Worm (Caenorhabditis elegans): ENCODE measurements around the gene C25D7.9.

Gene C25D7.9

DNA sequence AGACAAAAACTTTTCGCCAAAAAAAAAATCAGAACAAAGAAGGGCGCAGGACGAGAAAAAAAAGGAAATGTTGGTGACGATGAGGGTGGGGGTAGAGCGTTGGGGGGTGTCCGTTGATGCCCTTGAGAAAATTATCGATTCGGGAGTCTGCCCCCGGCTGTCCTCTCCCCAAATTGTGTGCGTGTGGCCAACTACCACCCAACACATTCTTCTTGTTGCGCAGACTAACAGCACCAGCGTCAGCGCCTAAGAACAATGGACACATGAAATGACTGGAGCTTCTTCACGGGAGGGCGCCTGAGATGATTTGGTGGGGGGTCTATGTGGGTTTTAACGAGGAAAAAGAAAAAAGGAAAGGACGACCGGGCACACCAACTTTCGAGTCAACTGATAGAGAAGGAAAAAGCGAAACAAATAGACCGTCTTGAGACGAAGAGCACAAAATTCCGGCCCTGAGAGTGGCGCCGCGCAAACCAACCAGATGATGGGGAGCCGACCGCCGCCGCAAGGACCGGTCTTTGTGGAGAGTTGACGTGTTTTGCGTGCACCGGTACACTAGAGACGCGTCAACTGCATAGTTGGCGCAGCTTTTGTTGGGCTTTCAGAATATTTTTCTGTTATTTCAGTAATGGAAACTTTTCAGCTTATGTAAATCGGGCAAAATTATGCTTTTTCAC, at the start of gene C25D7.9:
C25D7.9 (plus strand) TSS at position 68 of the 677 bp plus-strand sequence.
- TF ChIP-seq ham-2 (GFP tag; optimal IDR thresholded peaks at IDR 0.05) (no peak), unc-39 (tag; optimal IDR thresholded peaks at IDR 0.05) (no peak), ces-1 (GFP tag; optimal IDR thresholded peaks at IDR 0.05) (peak; percentile 8), mls-2 (tag; optimal IDR thresholded peaks at IDR 0.05) (peak; percentile 51), sptf-1 (tag; optimal IDR thresholded peaks at IDR 0.05) (peak; percentile 24), drap-1 (GFP tag; optimal IDR thresholded peaks at IDR 0.05) (peak; percentile 55), sem-2 (GFP tag; optimal IDR thresholded peaks at IDR 0.05) (no peak), nhr-2 (tag; optimal IDR thresholded peaks at IDR 0.05) (peak; percentile 77), mep-1 (tag; optimal IDR thresholded peaks at IDR 0.05) (peak; percentile 13), ceh-39 (tag; optimal IDR thresholded peaks at IDR 0.05) (peak; percentile 20)

DNA sequence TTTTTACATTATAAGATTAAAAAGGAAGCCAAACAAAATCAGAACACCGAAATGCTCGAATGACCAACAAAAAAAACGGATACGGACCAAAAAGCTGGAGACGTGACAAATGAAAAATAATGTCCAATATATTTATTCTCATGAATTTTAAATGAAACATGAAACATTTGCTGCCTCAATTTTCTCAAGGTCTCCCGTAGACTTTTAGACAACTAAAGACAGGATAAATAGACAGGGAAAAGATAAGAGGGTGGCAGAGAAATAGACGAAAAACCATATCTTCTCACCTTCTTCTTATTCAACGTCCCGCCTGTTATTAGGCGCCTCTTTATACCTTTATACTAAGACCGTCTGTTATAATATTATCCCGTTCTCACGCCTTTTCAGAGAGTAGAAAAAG, 49.1 kb upstream of the C25D7.9 start:
- TF ChIP-seq bed-3 (GFP tag; optimal IDR thresholded peaks at IDR 0.05), result no peak
- peak; percentile 6 for TF ChIP-seq unc-120 (tag; optimal IDR thresholded peaks at IDR 0.05; ENCODE audit: poor library complexity, severe bottlenecking)

DNA sequence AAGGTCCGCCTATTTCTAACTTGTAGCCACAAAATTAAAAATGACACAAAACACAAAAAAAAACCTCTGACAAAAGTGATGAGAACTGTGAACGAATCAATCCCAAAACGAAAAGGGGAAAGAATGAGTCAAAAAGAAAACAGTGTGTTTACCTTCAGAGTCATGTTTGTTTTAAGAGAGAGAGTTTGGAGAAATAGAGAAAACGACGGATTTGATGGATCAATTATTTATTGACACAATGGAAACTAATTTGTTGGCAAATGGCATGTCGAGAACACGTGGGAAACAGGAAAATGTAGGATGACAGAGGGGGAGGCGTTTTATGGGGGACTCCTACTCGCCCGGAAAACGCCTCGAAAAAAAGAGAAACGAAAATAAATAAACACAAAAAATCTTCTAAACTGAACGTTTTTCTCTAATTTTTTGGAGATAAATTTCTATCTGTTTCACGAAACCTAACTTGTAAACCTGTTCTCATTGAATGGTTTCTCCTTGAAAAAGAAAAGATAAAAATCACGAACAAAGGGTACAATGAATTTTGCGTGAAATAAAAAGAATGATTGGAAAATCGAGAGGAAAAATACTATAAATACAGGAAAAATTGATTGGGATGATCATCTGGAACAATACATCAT, 48.0 kb upstream of the C25D7.9 start:
- TF ChIP-seq elt-3 (tag; optimal IDR thresholded peaks at IDR 0.05), result no peak
- TF ChIP-seq flh-1 (GFP tag; optimal IDR thresholded peaks at IDR 0.05), result no peak
- no peak for TF ChIP-seq nhr-2 (tag; optimal IDR thresholded peaks at IDR 0.05)
- TF ChIP-seq zip-8 (tag; optimal IDR thresholded peaks at IDR 0.05), result no peak
- no peak for TF ChIP-seq pha-4 (tag; optimal IDR thresholded peaks at IDR 0.05)
- no peak for TF ChIP-seq ceh-43 (GFP tag; optimal IDR thresholded peaks at IDR 0.05)
- no peak for TF ChIP-seq hlh-1 (tag; optimal IDR thresholded peaks at IDR 0.05)
- no peak for TF ChIP-seq mls-2 (tag; optimal IDR thresholded peaks at IDR 0.05)
- TF ChIP-seq nhr-237 (tag; optimal IDR thresholded peaks at IDR 0.05), result no peak
- no peak for TF ChIP-seq ceh-39 (tag; optimal IDR thresholded peaks at IDR 0.05)
- no peak for TF ChIP-seq lin-13 (tag; optimal IDR thresholded peaks at IDR 0.05)
- TF ChIP-seq unc-120 (tag; optimal IDR thresholded peaks at IDR 0.05; ENCODE audit: poor library complexity, severe bottlenecking), result no peak
- TF ChIP-seq lin-32 (GFP tag; optimal IDR thresholded peaks at IDR 0.05), result no peak
- no peak for TF ChIP-seq cnd-1 (tag; optimal IDR thresholded peaks at IDR 0.05)
- TF ChIP-seq nhr-28 (tag; optimal IDR thresholded peaks at IDR 0.05), result no peak
- TF ChIP-seq ces-1 (GFP tag; optimal IDR thresholded peaks at IDR 0.05), result no peak
- no peak for TF ChIP-seq bed-3 (GFP tag; optimal IDR thresholded peaks at IDR 0.05)

DNA sequence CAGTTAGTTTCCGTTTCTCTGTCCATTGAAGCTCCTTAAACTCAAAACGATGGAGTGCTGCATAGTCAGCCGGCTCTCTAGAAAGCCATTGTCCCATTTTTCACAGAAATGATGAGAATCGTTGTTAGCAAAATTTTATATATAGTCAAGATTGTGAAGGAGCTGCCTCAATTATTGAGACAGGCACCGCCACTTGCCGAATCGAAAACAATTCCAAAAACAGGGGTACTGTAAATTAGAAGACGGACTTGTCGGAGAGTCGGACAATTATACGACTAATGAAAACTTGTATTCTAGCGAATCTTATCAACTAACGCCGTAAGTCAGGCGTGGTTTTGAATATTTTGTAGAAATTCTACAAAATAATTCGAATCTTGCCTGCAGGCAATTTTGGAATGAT, 44.7 kb upstream of the C25D7.9 start, which contains the start of gene F14H8.2:
F14H8.2 (minus strand) TSS at position 101 of the 400 bp plus-strand sequence.
- TF ChIP-seq nhr-76 (tag; optimal IDR thresholded peaks at IDR 0.05), result no peak
- no peak for TF ChIP-seq elt-1 (tag; optimal IDR thresholded peaks at IDR 0.05; ENCODE audit: borderline replicate concordance, insufficient read depth)
- no peak for TF ChIP-seq tbx-8 (GFP tag; optimal IDR thresholded peaks at IDR 0.05)
- TF ChIP-seq cnd-1 (tag; optimal IDR thresholded peaks at IDR 0.05), result no peak
- TF ChIP-seq mep-1 (tag; optimal IDR thresholded peaks at IDR 0.05), result no peak
- TF ChIP-seq nhr-12 (tag; optimal IDR thresholded peaks at IDR 0.05), result no peak
- TF ChIP-seq ces-1 (GFP tag; optimal IDR thresholded peaks at IDR 0.05), result no peak
- no peak for TF ChIP-seq mab-5 (tag; optimal IDR thresholded peaks at IDR 0.05)
- TF ChIP-seq zip-8 (tag; optimal IDR thresholded peaks at IDR 0.05), result no peak
- no peak for TF ChIP-seq pha-4 (tag; optimal IDR thresholded peaks at IDR 0.05)

DNA sequence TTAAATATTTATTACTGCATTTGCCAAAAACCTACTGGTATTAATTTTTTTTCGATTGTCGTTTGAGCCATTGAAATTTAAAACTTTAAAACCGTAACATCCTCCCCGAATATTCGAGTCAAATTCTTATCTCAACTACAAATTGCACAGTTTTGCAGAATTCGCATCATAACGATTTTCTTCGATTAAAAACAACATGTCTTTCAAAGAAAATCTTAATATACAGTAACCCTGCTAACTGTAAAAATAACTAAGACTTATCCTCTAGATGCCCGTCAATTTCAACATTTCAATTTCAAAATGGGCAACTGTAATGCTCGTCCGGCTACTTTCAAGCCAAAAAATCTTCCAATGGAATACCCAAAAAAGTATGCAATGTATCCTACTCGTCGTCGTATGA, 44.2 kb upstream of the C25D7.9 start, which contains the start of gene F14H8.5:
F14H8.5 (plus strand) TSS at position 301 of the 400 bp plus-strand sequence.
- TF ChIP-seq ceh-43 (GFP tag; optimal IDR thresholded peaks at IDR 0.05) (no peak), M03D4.4 (tag; optimal IDR thresholded peaks at IDR 0.05) (no peak), ceh-83 (GFP tag; optimal IDR thresholded peaks at IDR 0.05) (no peak), snpc-4 (tag; optimal IDR thresholded peaks at IDR 0.05) (no peak), tbx-8 (GFP tag; optimal IDR thresholded peaks at IDR 0.05) (no peak), nhr-2 (tag; optimal IDR thresholded peaks at IDR 0.05) (no peak)

All from whole organism, mixed stage, embryonic.